Worm (Caenorhabditis elegans): ENCODE results near the gene amt-2.

amt-2 gene

DNA sequence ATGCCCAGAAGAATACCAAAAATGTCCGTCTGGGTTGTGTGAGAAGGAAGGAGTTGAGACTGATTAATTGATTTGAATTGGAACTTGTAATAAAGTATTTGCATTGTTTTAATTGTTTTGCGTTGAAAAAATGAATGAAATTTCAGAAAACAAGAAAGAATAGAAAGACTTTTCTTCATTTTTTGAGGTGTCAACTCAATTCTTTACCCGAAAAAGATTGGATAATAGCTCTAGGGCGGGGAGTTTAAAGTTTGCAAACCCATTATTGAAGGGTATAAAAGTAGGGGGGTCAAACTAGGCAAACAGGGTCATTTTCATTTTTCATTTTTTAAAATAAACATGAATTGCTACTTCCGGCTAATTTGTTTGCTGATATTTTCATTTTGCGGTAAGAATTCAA, 6.0 kb downstream of the amt-2 start, which contains the start of gene scl-10:
Gene scl-10 (plus strand): TSS at position 301 of the 400 bp plus-strand sequence.
- TF ChIP-seq Y55F3AM.14 (GFP tag; optimal IDR thresholded peaks at IDR 0.05) = no peak
- no peak for TF ChIP-seq nhr-21 (tag; optimal IDR thresholded peaks at IDR 0.05)
- TF ChIP-seq nhr-23 (tag; optimal IDR thresholded peaks at IDR 0.05) = no peak
- TF ChIP-seq nhr-129 (tag; optimal IDR thresholded peaks at IDR 0.05) = no peak
- no peak for TF ChIP-seq nhr-25 (tag; optimal IDR thresholded peaks at IDR 0.05)
- no peak for TF ChIP-seq mdl-1 (tag; optimal IDR thresholded peaks at IDR 0.05)
- no peak for TF ChIP-seq lsy-2 (tag; optimal IDR thresholded peaks at IDR 0.05)
- no peak for TF ChIP-seq nhr-10 (tag; optimal IDR thresholded peaks at IDR 0.05)
- no peak for TF ChIP-seq blmp-1 (tag; optimal IDR thresholded peaks at IDR 0.05; ENCODE audit: insufficient read depth)
- no peak for TF ChIP-seq ztf-4 (tag; optimal IDR thresholded peaks at IDR 0.05)
- TF ChIP-seq lin-11 (tag; optimal IDR thresholded peaks at IDR 0.05) = no peak
- TF ChIP-seq nhr-11 (tag; optimal IDR thresholded peaks at IDR 0.05) = no peak
- no peak for TF ChIP-seq alr-1 (tag; optimal IDR thresholded peaks at IDR 0.05)
- TF ChIP-seq skn-1 (tag; optimal IDR thresholded peaks at IDR 0.05) = no peak
- no peak for TF ChIP-seq unc-62 (GFP tag; optimal IDR thresholded peaks at IDR 0.05)
- no peak for TF ChIP-seq fos-1 (tag; optimal IDR thresholded peaks at IDR 0.05)
- no peak for TF ChIP-seq ceh-16 (tag; optimal IDR thresholded peaks at IDR 0.05)
- no peak for TF ChIP-seq peb-1 (tag; optimal IDR thresholded peaks at IDR 0.05)
- no peak for TF ChIP-seq mbf-1 (tag; optimal IDR thresholded peaks at IDR 0.05)

DNA sequence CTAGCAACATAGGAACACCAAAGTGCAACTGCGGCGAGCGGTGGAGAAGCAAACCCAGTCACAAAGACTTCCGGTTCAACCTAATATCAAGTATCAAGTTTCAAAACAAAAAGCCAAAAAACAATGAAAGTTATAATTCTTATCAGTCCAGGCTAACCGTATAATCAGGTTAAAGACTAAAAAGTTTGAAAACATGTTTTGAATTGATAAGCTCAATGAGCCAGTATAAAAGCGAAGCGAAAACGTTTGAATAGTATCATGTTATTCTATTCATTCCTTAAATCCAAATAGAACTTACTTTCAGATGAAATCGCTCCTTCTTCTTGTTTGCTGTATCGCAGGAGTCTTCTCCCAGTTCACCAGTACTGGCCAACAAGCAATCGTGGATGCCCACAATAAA, 8.9 kb downstream of the amt-2 start, which contains the start of gene scl-11:
Gene scl-11 (plus strand): TSS at position 301 of the 400 bp plus-strand sequence.
- TF ChIP-seq elt-1 (tag; optimal IDR thresholded peaks at IDR 0.05) = no peak
- no peak for TF ChIP-seq nhr-23 (tag; optimal IDR thresholded peaks at IDR 0.05)
- no peak for TF ChIP-seq nhr-11 (tag; optimal IDR thresholded peaks at IDR 0.05)

DNA sequence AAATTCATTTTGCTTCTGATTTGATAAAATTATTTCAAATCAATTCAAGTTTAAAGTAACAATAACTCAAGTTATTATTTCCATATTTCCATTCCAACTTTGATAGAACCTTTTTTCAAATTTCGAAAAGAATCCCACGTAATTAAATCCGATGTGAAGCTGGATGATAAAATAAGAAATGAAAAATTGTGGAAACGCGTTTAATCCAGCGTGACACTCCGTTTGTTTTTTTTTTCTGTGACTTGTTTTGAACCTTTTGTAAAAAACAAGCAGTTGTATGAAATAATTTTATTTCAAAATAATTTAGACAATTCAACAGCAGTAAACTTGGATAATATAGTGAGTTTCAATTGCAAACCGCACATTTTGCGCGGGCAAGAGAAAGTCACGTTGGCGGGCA, 10.4 kb downstream of the amt-2 start, which contains the start of gene F49E11.7:
Gene F49E11.7 (plus strand): TSS at position 301 of the 400 bp plus-strand sequence.
- TF ChIP-seq ama-1 (optimal IDR thresholded peaks at IDR 0.05) (no peak), Y55F3AM.14 (GFP tag; optimal IDR thresholded peaks at IDR 0.05) (no peak), nhr-25 (tag; optimal IDR thresholded peaks at IDR 0.05) (no peak), ZK546.5 (tag; optimal IDR thresholded peaks at IDR 0.05) (no peak), lin-13 (GFP tag; optimal IDR thresholded peaks at IDR 0.05) (no peak), F13H6.1 (tag; optimal IDR thresholded peaks at IDR 0.05) (no peak), dmd-4 (tag; optimal IDR thresholded peaks at IDR 0.05) (no peak), sma-9 (GFP tag; optimal IDR thresholded peaks at IDR 0.05) (no peak), sma-9 (tag; optimal IDR thresholded peaks at IDR 0.05) (no peak), elt-3 (tag; optimal IDR thresholded peaks at IDR 0.05) (no peak), unc-55 (GFP tag; optimal IDR thresholded peaks at IDR 0.05) (no peak), nhr-129 (tag; optimal IDR thresholded peaks at IDR 0.05) (no peak), ztf-4 (tag; optimal IDR thresholded peaks at IDR 0.05) (no peak), C34F6.9 (tag; optimal IDR thresholded peaks at IDR 0.05) (no peak)

DNA sequence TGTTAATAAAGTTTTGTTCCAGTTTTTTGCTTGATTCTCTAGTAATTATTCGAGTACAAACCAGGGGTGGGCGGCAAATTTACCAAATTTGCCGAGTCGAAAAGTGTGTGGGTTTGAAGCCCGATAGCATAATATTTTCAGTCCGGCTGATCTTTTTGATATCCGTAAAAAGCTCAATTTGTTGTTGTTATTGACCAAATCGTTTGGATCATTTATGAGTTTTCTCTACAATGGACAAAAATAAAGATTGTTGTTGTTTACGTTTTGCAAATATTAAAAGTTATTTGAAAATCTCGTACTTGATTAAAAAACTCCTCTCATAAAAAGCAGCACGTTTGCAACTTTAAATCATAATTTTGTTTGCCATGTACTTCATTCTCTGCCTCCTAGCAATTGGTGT, 13.8 kb downstream of the amt-2 start, which contains the start of gene scl-1:
Gene scl-1 (plus strand): TSS at position 301 of the 400 bp plus-strand sequence.
- TF ChIP-seq lsy-2 (tag; optimal IDR thresholded peaks at IDR 0.05) = no peak
- TF ChIP-seq mab-5 (tag; optimal IDR thresholded peaks at IDR 0.05) = no peak

DNA sequence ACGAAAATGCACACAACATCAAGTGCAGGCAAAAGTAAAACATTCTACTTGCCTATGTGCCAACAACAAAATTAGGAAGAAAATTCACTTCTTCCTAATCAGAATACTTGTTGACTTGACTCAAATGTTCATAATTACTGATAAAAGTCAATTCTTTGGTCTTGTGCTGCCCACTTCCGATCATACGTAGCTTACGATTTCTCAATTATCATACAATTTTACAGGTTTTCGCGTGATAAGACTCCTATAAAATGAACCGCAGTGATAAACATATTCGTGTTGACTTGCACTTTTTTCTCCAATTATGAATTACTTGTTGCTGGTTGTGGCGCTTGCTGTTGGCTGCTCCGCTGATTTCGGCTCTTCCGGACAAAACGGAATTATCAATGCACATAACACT, 15.2 kb downstream of the amt-2 start, which contains the start of gene scl-2:
Gene scl-2 (plus strand): TSS at position 293 of the 400 bp plus-strand sequence.
- TF ChIP-seq gmeb-1 (tag; optimal IDR thresholded peaks at IDR 0.05) = peak; percentile 46
- TF ChIP-seq unc-39 (tag; optimal IDR thresholded peaks at IDR 0.05) = no peak
- TF ChIP-seq Y55F3AM.14 (GFP tag; optimal IDR thresholded peaks at IDR 0.05) = no peak
- no peak for TF ChIP-seq lin-39 (tag; optimal IDR thresholded peaks at IDR 0.05)
- TF ChIP-seq nhr-21 (tag; optimal IDR thresholded peaks at IDR 0.05) = no peak
- TF ChIP-seq skn-1 (tag; optimal IDR thresholded peaks at IDR 0.05) = peak; percentile 68
- TF ChIP-seq unc-62 (GFP tag; optimal IDR thresholded peaks at IDR 0.05) = no peak
- peak; percentile 80 for TF ChIP-seq sma-9 (GFP tag; optimal IDR thresholded peaks at IDR 0.05)
- TF ChIP-seq sma-9 (tag; optimal IDR thresholded peaks at IDR 0.05) = no peak
- TF ChIP-seq nhr-12 (tag; optimal IDR thresholded peaks at IDR 0.05) = no peak
- TF ChIP-seq lin-11 (tag; optimal IDR thresholded peaks at IDR 0.05) = no peak
- TF ChIP-seq nhr-10 (tag; optimal IDR thresholded peaks at IDR 0.05) = no peak
- peak; percentile 12 for TF ChIP-seq F13H6.1 (tag; optimal IDR thresholded peaks at IDR 0.05)
- no peak for TF ChIP-seq zag-1 (tag; optimal IDR thresholded peaks at IDR 0.05)
- TF ChIP-seq mbf-1 (tag; optimal IDR thresholded peaks at IDR 0.05) = no peak
- no peak for TF ChIP-seq ztf-4 (tag; optimal IDR thresholded peaks at IDR 0.05)
- no peak for TF ChIP-seq mab-5 (tag; optimal IDR thresholded peaks at IDR 0.05)
- no peak for TF ChIP-seq blmp-1 (tag; optimal IDR thresholded peaks at IDR 0.05; ENCODE audit: insufficient read depth)
- no peak for TF ChIP-seq peb-1 (tag; optimal IDR thresholded peaks at IDR 0.05)
- TF ChIP-seq lin-13 (GFP tag; optimal IDR thresholded peaks at IDR 0.05) = no peak
- no peak for TF ChIP-seq ama-1 (optimal IDR thresholded peaks at IDR 0.05)
- TF ChIP-seq crh-2 (tag; optimal IDR thresholded peaks at IDR 0.05) = peak; percentile 54
- TF ChIP-seq ztf-11 (tag; optimal IDR thresholded peaks at IDR 0.05) = no peak
- peak; percentile 11 for TF ChIP-seq egl-27 (tag; optimal IDR thresholded peaks at IDR 0.05)
- no peak for TF ChIP-seq nhr-77 (tag; optimal IDR thresholded peaks at IDR 0.05)
- no peak for TF ChIP-seq nhr-23 (tag; optimal IDR thresholded peaks at IDR 0.05)
- peak; percentile 30 for TF ChIP-seq nhr-129 (tag; optimal IDR thresholded peaks at IDR 0.05)
- no peak for TF ChIP-seq sma-3 (GFP tag; optimal IDR thresholded peaks at IDR 0.05)
- TF ChIP-seq fos-1 (tag; optimal IDR thresholded peaks at IDR 0.05) = peak; percentile 98
